Worm (Caenorhabditis elegans): Measurements from ENCODE around the gene srsx-25.

The srsx-25 gene

ce11 chrIV:13390770-13391169, 25.8 kb downstream of the srsx-25 start:
- no peak for TF ChIP-seq unc-62 (GFP tag; optimal IDR thresholded peaks at IDR 0.05)

ce11 chrIV:13392230-13392629, 27.3 kb downstream of the srsx-25 start:
- TF ChIP-seq unc-62 (GFP tag; optimal IDR thresholded peaks at IDR 0.05), result no peak

- TF ChIP-seq unc-62 (GFP tag; optimal IDR thresholded peaks at IDR 0.05), result no peak
Observed at ce11 chrIV:13393246-13393716, 28.3 kb downstream of the srsx-25 start.

- TF ChIP-seq unc-62 (GFP tag; optimal IDR thresholded peaks at IDR 0.05), result no peak
Observed at ce11 chrIV:13394686-13395085, 29.7 kb downstream of the srsx-25 start.

- no peak for TF ChIP-seq unc-62 (GFP tag; optimal IDR thresholded peaks at IDR 0.05)
Observed at ce11 chrIV:13395255-13395654, 30.3 kb downstream of the srsx-25 start.

ce11 chrIV:13396375-13396774, 31.4 kb downstream of the srsx-25 start:
- no peak for TF ChIP-seq unc-62 (GFP tag; optimal IDR thresholded peaks at IDR 0.05)

DNA sequence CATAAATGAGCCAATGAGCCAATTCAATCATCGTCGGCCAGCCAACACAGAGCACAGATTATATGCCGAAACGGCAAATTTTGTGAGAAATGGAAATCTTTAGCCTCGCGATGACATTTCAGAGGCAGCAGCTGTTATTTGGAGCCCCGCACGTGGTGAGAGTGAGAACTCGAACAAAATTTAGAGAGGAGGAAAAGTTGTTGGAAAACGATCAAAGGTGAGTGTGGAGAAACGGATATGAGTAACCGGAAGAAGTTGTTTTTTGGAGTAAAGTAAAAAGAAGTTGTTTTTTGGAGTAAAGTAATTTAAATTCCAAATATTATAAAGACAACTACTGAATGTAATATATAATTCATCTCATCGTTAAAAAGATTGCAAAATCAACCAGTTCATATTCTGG, 33.8 kb downstream of the srsx-25 start, which contains the start of gene Y62E10A.13:
Gene Y62E10A.13, minus strand, starts transcription at position 326 of the 400 bp plus-strand sequence.
- no peak for TF ChIP-seq unc-62 (GFP tag; optimal IDR thresholded peaks at IDR 0.05)

ce11 chrIV:13400456-13401364, 35.7 kb downstream of the srsx-25 start, which contains the start of the genes memi-2 and cyp-31A5:
Gene memi-2, minus strand, starts transcription at chrIV:13400506.
Gene cyp-31A5, plus strand, starts transcription at chrIV:13401289.
- TF ChIP-seq unc-62 (GFP tag; optimal IDR thresholded peaks at IDR 0.05), result no peak

DNA sequence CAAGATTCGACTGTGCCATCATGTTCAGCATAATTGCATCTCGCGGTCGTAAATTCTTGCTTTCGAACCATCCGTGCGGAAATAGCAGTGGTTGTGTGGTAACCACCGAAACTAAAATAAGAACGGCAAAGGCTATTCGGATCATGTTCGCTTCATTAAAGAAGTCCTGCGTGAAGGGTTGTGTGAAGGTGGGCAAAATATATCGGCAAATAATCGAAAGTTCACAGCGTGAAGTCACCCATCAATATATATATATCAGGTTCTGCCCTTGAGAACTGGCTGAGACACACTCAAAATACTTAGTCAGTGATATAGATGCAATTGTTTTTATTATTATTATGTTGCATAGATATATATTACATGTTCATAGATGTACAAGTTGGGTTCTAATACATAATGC, 43.0 kb downstream of the srsx-25 start, which contains the start of gene Y62E10A.19:
Gene Y62E10A.19, minus strand, starts transcription at position 289 of the 400 bp plus-strand sequence.
- no peak for TF ChIP-seq unc-62 (GFP tag; optimal IDR thresholded peaks at IDR 0.05)

DNA sequence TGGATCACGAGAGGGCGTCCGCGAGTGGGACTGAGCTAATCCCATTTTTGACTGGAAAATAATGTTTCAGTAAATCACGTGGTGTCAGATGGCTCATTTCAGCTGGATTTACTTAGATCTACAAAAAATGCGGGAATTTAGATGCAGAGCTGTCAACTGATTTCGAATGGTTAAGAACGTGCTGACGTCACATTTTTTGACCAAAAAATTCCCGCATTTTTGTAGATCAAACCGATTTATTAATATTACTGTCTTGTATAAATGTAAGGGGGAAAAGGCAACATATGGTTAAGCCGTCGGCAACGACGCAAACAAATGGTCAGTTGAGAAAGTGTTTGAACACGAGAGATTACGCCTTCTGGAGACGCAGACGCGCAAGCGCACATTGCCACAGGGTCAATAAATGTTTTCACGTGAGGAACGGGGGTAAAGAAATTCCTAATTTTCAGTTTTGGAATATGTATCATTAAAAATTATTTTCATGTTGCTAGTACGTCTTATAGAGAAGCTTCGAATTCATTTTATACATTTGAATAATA, 47.9 kb downstream of the srsx-25 start, which contains the start of gene gcl-1:
Gene gcl-1, minus strand, starts transcription at position 51 of the 539 bp plus-strand sequence.
- TF ChIP-seq unc-62 (GFP tag; optimal IDR thresholded peaks at IDR 0.05), result no peak

DNA sequence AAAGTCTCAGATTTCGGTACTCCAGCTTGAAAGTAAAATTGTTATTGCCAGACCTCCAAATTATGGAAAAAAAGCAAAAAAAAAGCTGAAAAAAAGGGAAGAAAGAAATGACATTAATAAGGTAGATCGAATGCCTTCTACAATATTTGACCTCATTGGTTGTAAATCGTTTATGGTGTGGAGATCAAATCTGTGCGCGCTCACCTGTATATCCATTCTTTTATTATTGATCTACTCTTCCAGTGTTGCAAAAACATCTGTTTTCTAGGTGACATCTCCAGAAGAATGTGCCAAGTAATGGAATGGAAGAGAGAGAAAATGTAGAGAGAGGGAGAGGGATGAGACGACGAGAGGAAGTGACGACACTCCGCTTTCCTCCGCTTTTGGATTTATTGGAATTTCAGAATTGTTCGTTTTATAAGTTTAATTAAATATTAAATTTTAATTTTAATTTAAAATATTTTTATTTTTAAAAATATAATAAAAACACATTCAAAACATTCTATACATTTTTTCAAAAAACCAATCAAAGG, 50.8 kb downstream of the srsx-25 start, which contains the start of the genes pik-1 and aptf-2:
Gene pik-1, plus strand, starts transcription at position 303 of the 533 bp plus-strand sequence.
Gene aptf-2, minus strand, starts transcription at position 313 of the 533 bp plus-strand sequence.
- no peak for TF ChIP-seq unc-62 (GFP tag; optimal IDR thresholded peaks at IDR 0.05)
